Worm (Caenorhabditis elegans): ENCODE results near the gene srh-134.

- TF ChIP-seq ztf-29 (GFP tag; IDR thresholded peaks at IDR 0.05) (no peak), cog-1 (tag; optimal IDR thresholded peaks at IDR 0.05) (no peak), T22C8.4 (GFP tag; IDR thresholded peaks at IDR 0.05) (no peak)
Measured at ce11 chrV:18017226-18017625, at the start of gene srh-134.
